Worm (Caenorhabditis elegans) whole organism, midembryonic: Measurements from ENCODE around the gene F09G2.8.

Source experiments
- cog-1 ChIP-seq: sonication (generic microtip); optimal IDR thresholded peaks from 2 replicates; lab custom pipeline; 2016; ENCODE audit warnings: missing genetic modification characterization, missing compliant biosample characterization
- flt-1 ChIP-seq: fragments of 200-800 bp; sonication (Bioruptor generic); IDR thresholded peaks from 2 replicates; pipeline ENCODE4 v1.3.6; 2022; ENCODE audit warnings: missing genetic modification characterization, missing compliant biosample characterization
- med-1 ChIP-seq: sonication (generic microtip); optimal IDR thresholded peaks from 2 replicates; lab custom pipeline; 2017; ENCODE audit warnings: missing genetic modification characterization, mild to moderate bottlenecking, missing compliant biosample characterization, antibody characterized with exemption, missing genetic modification reagents; ENCODE audit not compliant: insufficient read depth
- tab-1 ChIP-seq: fragments of 200-800 bp; sonication (Bioruptor generic); IDR thresholded peaks from 2 replicates; pipeline ENCODE4 v1.3.6; 2022; ENCODE audit warnings: missing genetic modification characterization, missing compliant biosample characterization
- ztf-23 ChIP-seq: fragments of 200-800 bp; sonication (Bioruptor generic); IDR thresholded peaks from 2 replicates; pipeline ENCODE4 v1.3.6; 2022; ENCODE audit warnings: missing genetic modification reagents, missing genetic modification characterization, missing compliant biosample characterization
- ztf-29 ChIP-seq: fragments of 200-800 bp; sonication (Bioruptor generic); IDR thresholded peaks from 2 replicates; pipeline ENCODE4 v1.3.6; 2022; ENCODE audit warnings: missing genetic modification reagents, missing genetic modification characterization, missing compliant biosample characterization

ce11 chrV:7163477-7164114 is 29.9 kb downstream of the F09G2.8 start, which contains the start of gene ugt-41:
- TF ChIP-seq tab-1 (GFP tag; lab: Robert Waterston, UW) (no peak), cog-1 (no peak), ztf-23 (GFP tag; lab: Robert Waterston, UW) (no peak), ztf-29 (GFP tag; lab: Robert Waterston, UW) (no peak), flt-1 (GFP tag; lab: Robert Waterston, UW) (no peak), med-1 (GFP tag; lab: Kevin White, UChicago) (no peak)
